Worm (Caenorhabditis elegans): ENCODE data around the gene col-140.

col-140 gene

ce11 chrV:5845669-5846189, 9.1 kb upstream of the col-140 start, which contains the start of gene F26F12.3 (continued):
- peak; percentile 25 for TF ChIP-seq athp-1 (tag; optimal IDR thresholded peaks at IDR 0.05)
- peak; percentile 6 for TF ChIP-seq F22D6.2 (tag; optimal IDR thresholded peaks at IDR 0.05)
- no peak for TF ChIP-seq F57C9.4 (tag; optimal IDR thresholded peaks at IDR 0.05)
- TF ChIP-seq unc-130 (GFP tag; optimal IDR thresholded peaks at IDR 0.05), result no peak
- no peak for TF ChIP-seq lsl-1 (GFP tag; optimal IDR thresholded peaks at IDR 0.05)
- 0 out of 2 replicates have a peak, but pooled peaks have one; percentile 39 for TF ChIP-seq let-526 (GFP tag; IDR thresholded peaks at IDR 0.05)
- no peak for TF ChIP-seq nhr-120 (GFP tag; IDR thresholded peaks at IDR 0.05)
- peak; percentile 45 for TF ChIP-seq ztf-22 (GFP tag; optimal IDR thresholded peaks at IDR 0.05)
- no peak for TF ChIP-seq xnd-1 (tag; optimal IDR thresholded peaks at IDR 0.05)
- TF ChIP-seq let-607 (tag; optimal IDR thresholded peaks at IDR 0.05), result peak in 1 of 2 experiments; percentile 13
- TF ChIP-seq ceh-40 (GFP tag; IDR thresholded peaks at IDR 0.05), result no peak
- TF ChIP-seq ceh-100 (GFP tag; IDR thresholded peaks at IDR 0.05), result no peak
- TF ChIP-seq nhr-90 (tag; optimal IDR thresholded peaks at IDR 0.05), result peak; percentile 48
- TF ChIP-seq nfyb-1 (GFP tag; IDR thresholded peaks at IDR 0.05), result peak; percentile 52
- no peak for TF ChIP-seq lsy-27 (tag; optimal IDR thresholded peaks at IDR 0.05; ENCODE audit: borderline replicate concordance, insufficient read depth)
- no peak for TF ChIP-seq ZK185.1 (tag; optimal IDR thresholded peaks at IDR 0.05; ENCODE audit: poor library complexity, severe bottlenecking)
- TF ChIP-seq madf-10 (tag; optimal IDR thresholded peaks at IDR 0.05), result peak; percentile 47
- TF ChIP-seq ztf-18 (tag; optimal IDR thresholded peaks at IDR 0.05), result peak; percentile 55
- TF ChIP-seq F49E8.2 (tag; optimal IDR thresholded peaks at IDR 0.05; ENCODE audit: insufficient read depth), result no peak
- TF ChIP-seq F33H1.4 (GFP tag; IDR thresholded peaks at IDR 0.05), result no peak
- peak; percentile 48 for TF ChIP-seq ets-4 (GFP tag; optimal IDR thresholded peaks at IDR 0.05)
- peak; percentile 42 for TF ChIP-seq tbp1 (GFP tag; optimal IDR thresholded peaks at IDR 0.05)
- TF ChIP-seq snpc-4 (GFP tag; optimal IDR thresholded peaks at IDR 0.05), result peak; percentile 34
- peak; percentile 8 to 36 (median 18) for TF ChIP-seq snpc-4 (tag; optimal IDR thresholded peaks at IDR 0.05)
- TF ChIP-seq Y53G8AR.9 (GFP tag; conservative IDR thresholded peaks at IDR 0.05), result peak; percentile 49; the same call in 1 of the 2 replicates
- TF ChIP-seq ekl-4 (GFP tag; IDR thresholded peaks at IDR 0.05), result 0 out of 2 replicates have a peak, but pooled peaks have one; percentile 20
- no peak for TF ChIP-seq him-1 (tag; optimal IDR thresholded peaks at IDR 0.05)
- TF ChIP-seq aptf-2 (GFP tag; conservative IDR thresholded peaks at IDR 0.05), result no peak
- TF ChIP-seq nhr-27 (tag; optimal IDR thresholded peaks at IDR 0.05), result no peak
- no peak for TF ChIP-seq madf-3 (GFP tag; IDR thresholded peaks at IDR 0.05)
- TF ChIP-seq sea-2 (GFP tag; IDR thresholded peaks at IDR 0.05), result 0 out of 2 replicates have a peak, but pooled peaks have one; percentile 40
- TF ChIP-seq bed-1 (GFP tag; IDR thresholded peaks at IDR 0.05), result no peak
- peak; percentile 93 for TF ChIP-seq zfh-2 (GFP tag; conservative IDR thresholded peaks at IDR 0.05)
- peak; percentile 62; the same call in 1 of the 2 replicates for TF ChIP-seq egrh-3 (GFP tag; IDR thresholded peaks at IDR 0.05)
- TF ChIP-seq egl-44 (GFP tag; IDR thresholded peaks at IDR 0.05), result peak; percentile 59; the same call in 1 of the 2 replicates
- peak; percentile 64 for TF ChIP-seq ztf-26 (tag; optimal IDR thresholded peaks at IDR 0.05)
- TF ChIP-seq B0035.1 (tag; optimal IDR thresholded peaks at IDR 0.05), result no peak
- TF ChIP-seq atf-7 (tag; optimal IDR thresholded peaks at IDR 0.05), result peak; percentile 74
- TF ChIP-seq snpc-1.1 (tag; optimal IDR thresholded peaks at IDR 0.05; ENCODE audit: insufficient read depth), result no peak
- TF ChIP-seq F39B2.1 (GFP tag; IDR thresholded peaks at IDR 0.05), result no peak
- peak; percentile 66; the same call in 1 of the 2 replicates for TF ChIP-seq B0336.3 (GFP tag; IDR thresholded peaks at IDR 0.05)
- TF ChIP-seq mcd-1 (GFP tag; IDR thresholded peaks at IDR 0.05), result peak; percentile 50; the same call in 1 of the 2 replicates
- no peak for TF ChIP-seq T07F8.4 (tag; optimal IDR thresholded peaks at IDR 0.05)
- TF ChIP-seq F10E7.11 (tag; optimal IDR thresholded peaks at IDR 0.05), result no peak
- TF ChIP-seq K11D2.4 (GFP tag; IDR thresholded peaks at IDR 0.05), result peak; percentile 84
- TF ChIP-seq zim-3 (tag; optimal IDR thresholded peaks at IDR 0.05), result no peak
- no peak for TF ChIP-seq ztf-25 (GFP tag; IDR thresholded peaks at IDR 0.05)

Data from whole organism, young adult.